Worm (Caenorhabditis elegans): ENCODE data around the gene clic-1.

- TF ChIP-seq nhr-25 (tag; optimal IDR thresholded peaks at IDR 0.05) = peak; percentile 52
- TF ChIP-seq Y55F3AM.14 (GFP tag; optimal IDR thresholded peaks at IDR 0.05) = peak; percentile 88
- no peak for TF ChIP-seq nhr-10 (tag; optimal IDR thresholded peaks at IDR 0.05)
- peak; percentile 42 for TF ChIP-seq egl-27 (tag; optimal IDR thresholded peaks at IDR 0.05)
- TF ChIP-seq fos-1 (tag; optimal IDR thresholded peaks at IDR 0.05) = no peak
Measured at ce11 chrV:7728003-7728678, 6.6 kb downstream of the clic-1 start.
